Worm (Caenorhabditis elegans) whole organism, young adult: ENCODE data around the gene F01F1.3.

ENCODE experiments used
- B0019.2 ChIP-seq: fragments of 200-800 bp; sonication (Bioruptor generic); conservative IDR thresholded peaks from 2 replicates; pipeline ENCODE4 v1.3.6; 2022; ENCODE audit warnings: missing genetic modification reagents, missing genetic modification characterization, missing compliant biosample characterization
- B0035.1 ChIP-seq: sonication (generic microtip); optimal IDR thresholded peaks from 2 replicates; lab custom pipeline; 2016; ENCODE audit warnings: missing genetic modification characterization, mild to moderate bottlenecking, missing compliant biosample characterization, missing genotype, missing genetic modification reagents
- B0261.1 ChIP-seq: sonication (generic microtip); optimal IDR thresholded peaks from 2 replicates; lab custom pipeline; 2016; ENCODE audit warnings: mild to moderate bottlenecking, missing genetic modification characterization, moderate library complexity, missing compliant biosample characterization
- C06A6.2 ChIP-seq: fragments of 200-800 bp; sonication (Bioruptor generic); conservative IDR thresholded peaks from 2 replicates; pipeline ENCODE4 v1.3.6; 2022; ENCODE audit warnings: missing genetic modification characterization, missing compliant biosample characterization
- C17E4.6 ChIP-seq: fragments of 200-800 bp; sonication (Bioruptor generic); IDR thresholded peaks from 2 replicates; pipeline ENCODE4 v1.3.6; 2022; ENCODE audit warnings: missing genetic modification reagents, missing genetic modification characterization, missing compliant biosample characterization
- D2030.7 ChIP-seq: fragments of 200-800 bp; sonication (Bioruptor generic); IDR thresholded peaks from 2 replicates; pipeline ENCODE4 v1.3.6; 2022; ENCODE audit warnings: missing genetic modification reagents, missing genetic modification characterization, missing compliant biosample characterization
- F23B12.7 ChIP-seq: sonication (generic microtip); optimal IDR thresholded peaks from 2 replicates; lab custom pipeline; 2017; ENCODE audit warnings: missing genetic modification characterization, mild to moderate bottlenecking, missing compliant biosample characterization, antibody characterized with exemption, moderate library complexity; ENCODE audit not compliant: insufficient read depth
- F37B4.10 ChIP-seq: fragments of 200-800 bp; sonication (Bioruptor generic); IDR thresholded peaks from 2 replicates; pipeline ENCODE4 v1.3.6; 2022; ENCODE audit warnings: missing genetic modification characterization, missing compliant biosample characterization
- F39B2.1 ChIP-seq: fragments of 200-800 bp; sonication (Bioruptor generic); IDR thresholded peaks from 2 replicates; pipeline ENCODE4 v1.3.6; 2022; ENCODE audit warnings: missing genetic modification reagents, missing genetic modification characterization, missing compliant biosample characterization
- F55B11.4 ChIP-seq: sonication (generic microtip); optimal IDR thresholded peaks from 2 replicates; lab custom pipeline; 2016; ENCODE audit warnings: missing compliant biosample characterization, missing genetic modification characterization, borderline replicate concordance; ENCODE audit not compliant: insufficient read depth
- F57A8.1 ChIP-seq: fragments of 200-800 bp; sonication (Bioruptor generic); optimal IDR thresholded peaks from 2 replicates; lab custom pipeline; 2018; ENCODE audit warnings: mild to moderate bottlenecking, missing genetic modification characterization, moderate library complexity, missing compliant biosample characterization
- T07F8.4 ChIP-seq: sonication (generic microtip); optimal IDR thresholded peaks from 2 replicates; lab custom pipeline; 2016; ENCODE audit warnings: mild to moderate bottlenecking, missing genetic modification characterization, moderate library complexity, missing compliant biosample characterization
- Y53F4B.3 ChIP-seq: fragments of 200-800 bp; sonication (Bioruptor generic); IDR thresholded peaks from 2 replicates; pipeline ENCODE4 v1.3.6; 2022; ENCODE audit warnings: missing genetic modification reagents, missing genetic modification characterization, missing compliant biosample characterization
- Y67H2A.10 ChIP-seq: fragments of 200-800 bp; sonication (Bioruptor generic); conservative IDR thresholded peaks from 2 replicates; pipeline ENCODE4 v1.3.6; 2022; ENCODE audit warnings: missing genetic modification reagents, missing genetic modification characterization, missing compliant biosample characterization
- Y79H2A.3 ChIP-seq: fragments of 200-800 bp; sonication (Bioruptor generic); conservative IDR thresholded peaks from 2 replicates; pipeline ENCODE4 v1.3.6; 2022; ENCODE audit warnings: missing genetic modification reagents, missing genetic modification characterization, missing compliant biosample characterization
- Y95B8A.8 ChIP-seq: fragments of 200-800 bp; sonication (Bioruptor generic); IDR thresholded peaks from 2 replicates; pipeline ENCODE4 v1.3.6; 2022; ENCODE audit warnings: missing genetic modification reagents, missing genetic modification characterization, missing compliant biosample characterization
- aptf-3 ChIP-seq: fragments of 200-800 bp; sonication (Bioruptor generic); IDR thresholded peaks from 2 replicates; pipeline ENCODE4 v1.3.6; 2022; ENCODE audit warnings: missing genetic modification characterization, missing compliant biosample characterization
- athp-1 ChIP-seq: sonication (generic microtip); optimal IDR thresholded peaks from 2 replicates; lab custom pipeline; 2017; ENCODE audit warnings: mild to moderate bottlenecking, missing genetic modification characterization, missing compliant biosample characterization
- attf-6 ChIP-seq: fragments of 200-800 bp; sonication (Bioruptor generic); IDR thresholded peaks from 2 replicates; pipeline ENCODE4 v1.3.6; 2022; ENCODE audit warnings: missing genetic modification reagents, missing genetic modification characterization, missing compliant biosample characterization
- cebp-2 ChIP-seq: fragments of 200-800 bp; sonication (Bioruptor generic); IDR thresholded peaks from 2 replicates; pipeline ENCODE4 v1.3.6; 2022; ENCODE audit warnings: missing genetic modification characterization, missing compliant biosample characterization
- ceh-100 ChIP-seq: fragments of 200-800 bp; sonication (Bioruptor generic); IDR thresholded peaks from 2 replicates; pipeline ENCODE4 v1.3.6; 2022; ENCODE audit warnings: missing genetic modification reagents, missing genetic modification characterization, missing compliant biosample characterization
- ceh-27 ChIP-seq: fragments of 200-800 bp; sonication (Bioruptor generic); optimal IDR thresholded peaks from 2 replicates; lab custom pipeline; 2018; ENCODE audit warnings: mild to moderate bottlenecking, missing genetic modification characterization, moderate library complexity, missing compliant biosample characterization
- ceh-91 ChIP-seq: fragments of 200-800 bp; sonication (Bioruptor generic); IDR thresholded peaks from 2 replicates; pipeline ENCODE4 v1.3.6; 2022; ENCODE audit warnings: missing genetic modification reagents, missing genetic modification characterization, missing compliant biosample characterization
- die-1 ChIP-seq: sonication (generic microtip); optimal IDR thresholded peaks from 2 replicates; lab custom pipeline; 2016; ENCODE audit warnings: missing genotype, mild to moderate bottlenecking, missing genetic modification characterization, missing compliant biosample characterization
- efl-1 ChIP-seq: fragments of 150-350 bp; optimal IDR thresholded peaks from 2 replicates; lab custom pipeline; 2014; ENCODE audit warnings: missing biosample characterization, missing genetic modification reagents, missing genetic modification characterization
- egl-44 ChIP-seq: fragments of 200-800 bp; sonication (Bioruptor generic); IDR thresholded peaks from 2 replicates; pipeline ENCODE4 v1.3.6; 2022; ENCODE audit warnings: missing genetic modification reagents, missing genetic modification characterization, missing compliant biosample characterization
- ekl-4 ChIP-seq: fragments of 200-800 bp; sonication (Bioruptor generic); IDR thresholded peaks from 2 replicates; pipeline ENCODE4 v1.3.6; 2022; ENCODE audit warnings: missing genetic modification reagents, missing genetic modification characterization, missing compliant biosample characterization
- ets-4 ChIP-seq: fragments of 200-800 bp; sonication (Bioruptor generic); optimal IDR thresholded peaks from 2 replicates; lab custom pipeline; 2018; ENCODE audit warnings: mild to moderate bottlenecking, missing genetic modification characterization, missing compliant biosample characterization
- fkh-3 ChIP-seq: sonication (generic microtip); optimal IDR thresholded peaks from 2 replicates; lab custom pipeline; 2016; ENCODE audit warnings: mild to moderate bottlenecking, missing genetic modification characterization, missing compliant biosample characterization
- gei-17 ChIP-seq: fragments of 200-800 bp; sonication (Bioruptor generic); optimal IDR thresholded peaks from 2 replicates; lab custom pipeline; 2018; ENCODE audit warnings: mild to moderate bottlenecking, missing genetic modification characterization, missing compliant biosample characterization
- let-526 ChIP-seq: fragments of 200-800 bp; sonication (Bioruptor generic); IDR thresholded peaks from 2 replicates; pipeline ENCODE4 v1.3.6; 2022; ENCODE audit warnings: missing genetic modification reagents, missing genetic modification characterization, missing compliant biosample characterization
- lin-26 ChIP-seq: fragments of 200-800 bp; sonication (Bioruptor generic); IDR thresholded peaks from 2 replicates; pipeline ENCODE4 v1.3.6; 2022; ENCODE audit warnings: missing genetic modification reagents, missing genetic modification characterization, missing compliant biosample characterization
- lin-40 ChIP-seq: sonication (generic microtip); optimal IDR thresholded peaks from 2 replicates; lab custom pipeline; 2016; ENCODE audit warnings: missing genetic modification characterization, mild to moderate bottlenecking, missing compliant biosample characterization, missing genotype, missing genetic modification reagents
- lir-1 ChIP-seq: fragments of 200-800 bp; sonication (Bioruptor generic); conservative IDR thresholded peaks from 2 replicates; pipeline ENCODE4 v1.3.6; 2022; ENCODE audit warnings: missing genetic modification reagents, missing genetic modification characterization, missing compliant biosample characterization
- madf-8 ChIP-seq: fragments of 200-800 bp; sonication (Bioruptor generic); conservative IDR thresholded peaks from 2 replicates; pipeline ENCODE4 v1.3.6; 2022; ENCODE audit warnings: missing genetic modification reagents, missing genetic modification characterization, missing compliant biosample characterization
- nfyb-1 ChIP-seq: fragments of 200-800 bp; sonication (Bioruptor generic); IDR thresholded peaks from 2 replicates; pipeline ENCODE4 v1.3.6; 2022; ENCODE audit warnings: missing genetic modification reagents, missing genetic modification characterization, missing compliant biosample characterization
- nhr-27 ChIP-seq: fragments of 200-800 bp; sonication (Bioruptor generic); optimal IDR thresholded peaks from 2 replicates; lab custom pipeline; 2018; ENCODE audit warnings: mild to moderate bottlenecking, missing genetic modification characterization, moderate library complexity, missing compliant biosample characterization
- rcor-1 ChIP-seq: fragments of 200-800 bp; sonication (Bioruptor generic); IDR thresholded peaks from 2 replicates; pipeline ENCODE4 v1.3.6; 2022; ENCODE audit warnings: missing genetic modification reagents, missing genetic modification characterization, missing compliant biosample characterization
- repo-1 ChIP-seq: sonication (generic microtip); optimal IDR thresholded peaks from 2 replicates; lab custom pipeline; 2017; ENCODE audit warnings: mild to moderate bottlenecking, missing genetic modification characterization, missing compliant biosample characterization
- rpc-1 ChIP-seq, 2 experiments: fragments of 150-350 bp in 1 of 2; sonication (generic microtip) in 1 of 2; optimal IDR thresholded peaks; 2 replicates each; lab custom pipeline; 2014 to 2018; ENCODE audit warnings: missing biosample characterization in 1 of 2, missing genetic modification characterization in 1 of 2, missing genetic modification reagents in 1 of 2, missing genotype in 1 of 2
- snpc-1.1 ChIP-seq: sonication (generic microtip); optimal IDR thresholded peaks from 2 replicates; lab custom pipeline; 2017; ENCODE audit warnings: missing genetic modification characterization, mild to moderate bottlenecking, missing compliant biosample characterization, antibody characterized with exemption, moderate library complexity, missing genotype, missing genetic modification reagents; ENCODE audit not compliant: insufficient read depth
- snpc-4 ChIP-seq, 5 experiments: fragments of 150-350 bp in 1 of 5; sonication (generic microtip) in 4 of 5; optimal IDR thresholded peaks; 2 replicates each; lab custom pipeline; 2014 to 2018; ENCODE audit warnings: missing genetic modification characterization in 5 of 5, missing biosample characterization in 3 of 5, antibody characterized with exemption in 2 of 5, mild to moderate bottlenecking in 2 of 5, missing compliant biosample characterization in 2 of 5, missing genotype in 2 of 5, moderate library complexity in 2 of 5, missing genetic modification reagents in 1 of 5
- sptf-2 ChIP-seq: fragments of 200-800 bp; sonication (Bioruptor generic); optimal IDR thresholded peaks from 2 replicates; lab custom pipeline; 2018; ENCODE audit warnings: mild to moderate bottlenecking, missing genetic modification characterization, missing compliant biosample characterization
- tbp1 ChIP-seq: fragments of 200-800 bp; sonication (Bioruptor generic); optimal IDR thresholded peaks from 2 replicates; lab custom pipeline; 2018; ENCODE audit warnings: mild to moderate bottlenecking, missing genetic modification characterization, missing compliant biosample characterization
- unc-130 ChIP-seq: sonication (generic microtip); optimal IDR thresholded peaks from 2 replicates; lab custom pipeline; 2016; ENCODE audit warnings: missing genetic modification reagents, missing genetic modification characterization, missing compliant biosample characterization
- ztf-26 ChIP-seq: sonication (generic microtip); optimal IDR thresholded peaks from 2 replicates; lab custom pipeline; 2017; ENCODE audit warnings: missing genetic modification characterization, missing compliant biosample characterization
- ztf-6 ChIP-seq: fragments of 200-800 bp; sonication (Bioruptor generic); IDR thresholded peaks from 2 replicates; pipeline ENCODE4 v1.3.6; 2022; ENCODE audit warnings: missing genetic modification reagents, missing genetic modification characterization, missing compliant biosample characterization

F01F1.3 gene

DNA sequence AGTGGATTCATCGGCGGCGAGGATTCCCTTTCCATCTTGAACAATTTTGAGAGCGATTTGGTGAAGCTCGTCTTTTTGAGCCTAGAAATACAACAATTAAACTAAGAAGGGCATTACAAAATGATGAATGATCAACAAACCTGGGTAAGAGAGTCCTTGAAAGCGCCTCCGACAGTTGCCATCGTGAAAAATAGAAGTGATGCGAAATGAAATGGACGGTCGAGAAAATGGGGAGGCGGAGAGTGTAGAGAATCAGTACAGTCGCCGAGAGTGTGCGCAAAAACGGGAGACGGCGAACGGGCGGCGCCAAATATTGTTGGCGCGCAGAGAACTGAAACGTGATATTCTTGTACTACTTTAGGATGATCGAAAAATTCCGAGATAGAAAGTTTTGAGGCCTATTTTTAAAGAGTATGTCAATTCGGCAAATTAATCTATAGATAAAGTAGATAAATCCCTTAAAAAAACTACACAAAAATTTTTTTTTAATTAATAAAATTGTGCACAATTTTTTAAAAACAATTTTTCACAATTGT is 4.5 kb downstream of the F01F1.3 start, which contains the start of gene aldo-2 (continued):
- no peak for TF ChIP-seq F55B11.4
- no peak for TF ChIP-seq B0035.1
- peak; percentile 69 for TF ChIP-seq Y67H2A.10
- TF ChIP-seq lin-40, result no peak
- peak; percentile 67 for TF ChIP-seq unc-130
- TF ChIP-seq nhr-27 (tag; lab: Kevin White, UChicago), result no peak
- peak; percentile 25 for TF ChIP-seq ztf-26
- TF ChIP-seq ztf-6 (GFP tag; lab: Robert Waterston, UW), result 0 out of 2 replicates have a peak, but pooled peaks have one; percentile 22
- no peak for TF ChIP-seq F23B12.7 (tag; lab: Kevin White, UChicago)
- TF ChIP-seq tbp1 (GFP tag; lab: Kevin White, UChicago), result peak; percentile 55
- TF ChIP-seq ceh-27 (GFP tag; lab: Kevin White, UChicago), result peak; percentile 42
- TF ChIP-seq snpc-4 (GFP tag; optimal IDR thresholded peaks at IDR 0.05; lab: Kevin White, UChicago), result no peak
- peak in 2 of 4 experiments; percentile 39 to 42 for TF ChIP-seq snpc-4 (tag; optimal IDR thresholded peaks at IDR 0.05; lab: Kevin White, UChicago)
- peak; percentile 67; the same call in 1 of the 2 replicates for TF ChIP-seq lin-26 (GFP tag; lab: Robert Waterston, UW)
- peak; percentile 76 for TF ChIP-seq B0019.2 (GFP tag; lab: Robert Waterston, UW)
- peak; percentile 94 for TF ChIP-seq ceh-91 (GFP tag; lab: Robert Waterston, UW)
- no peak for TF ChIP-seq lir-1 (GFP tag; lab: Robert Waterston, UW)
- no peak for TF ChIP-seq gei-17
- peak; percentile 84 for TF ChIP-seq C17E4.6 (GFP tag; lab: Robert Waterston, UW)
- no peak for TF ChIP-seq rpc-1 (optimal IDR thresholded peaks at IDR 0.05; lab: Kevin White, UChicago)
- TF ChIP-seq rpc-1 (tag; optimal IDR thresholded peaks at IDR 0.05; lab: Kevin White, UChicago), result no peak
- TF ChIP-seq fkh-3 (tag; lab: Kevin White, UChicago), result no peak
- TF ChIP-seq F57A8.1 (GFP tag; lab: Kevin White, UChicago), result no peak
- peak; percentile 41; the same call in 1 of the 2 replicates for TF ChIP-seq attf-6 (GFP tag; lab: Robert Waterston, UW)
- TF ChIP-seq T07F8.4, result no peak
- TF ChIP-seq egl-44 (GFP tag; lab: Robert Waterston, UW), result peak; percentile 44; the same call in 1 of the 2 replicates
- no peak for TF ChIP-seq Y53F4B.3 (GFP tag; lab: Robert Waterston, UW)
- peak; percentile 87 for TF ChIP-seq ekl-4
- TF ChIP-seq repo-1, result no peak
- no peak for TF ChIP-seq F37B4.10 (GFP tag; lab: Robert Waterston, UW)
- TF ChIP-seq nfyb-1 (GFP tag; lab: Robert Waterston, UW), result 0 out of 2 replicates have a peak, but pooled peaks have one; percentile 64
- 0 out of 2 replicates have a peak, but pooled peaks have one; percentile 23 for TF ChIP-seq ceh-100 (GFP tag; lab: Robert Waterston, UW)
- no peak for TF ChIP-seq ets-4
- TF ChIP-seq athp-1 (tag; lab: Kevin White, UChicago), result peak; percentile 36
- 0 out of 2 replicates have a peak, but pooled peaks have one; percentile 72 for TF ChIP-seq aptf-3
- TF ChIP-seq F39B2.1 (GFP tag; lab: Robert Waterston, UW), result no peak
- TF ChIP-seq B0261.1, result no peak
- TF ChIP-seq Y79H2A.3 (GFP tag; lab: Robert Waterston, UW), result peak; percentile 75
- no peak for TF ChIP-seq cebp-2 (GFP tag; lab: Robert Waterston, UW)
- TF ChIP-seq snpc-1.1 (tag; lab: Kevin White, UChicago), result no peak
- peak; percentile 97 for TF ChIP-seq madf-8 (GFP tag; lab: Robert Waterston, UW)
- no peak for TF ChIP-seq let-526 (GFP tag; lab: Robert Waterston, UW)
- no peak for TF ChIP-seq die-1 (tag; lab: Kevin White, UChicago)
- TF ChIP-seq efl-1 (GFP tag; lab: Kevin White, UChicago), result peak; percentile 97
- TF ChIP-seq D2030.7 (GFP tag; lab: Robert Waterston, UW), result peak; percentile 93
- peak; percentile 73 for TF ChIP-seq rcor-1
- no peak for TF ChIP-seq C06A6.2 (GFP tag; lab: Robert Waterston, UW)
- TF ChIP-seq Y95B8A.8 (GFP tag; lab: Robert Waterston, UW), result peak; percentile 92
- no peak for TF ChIP-seq sptf-2
